Worm (Caenorhabditis elegans): ENCODE measurements around the gene srd-56.

Gene srd-56

DNA sequence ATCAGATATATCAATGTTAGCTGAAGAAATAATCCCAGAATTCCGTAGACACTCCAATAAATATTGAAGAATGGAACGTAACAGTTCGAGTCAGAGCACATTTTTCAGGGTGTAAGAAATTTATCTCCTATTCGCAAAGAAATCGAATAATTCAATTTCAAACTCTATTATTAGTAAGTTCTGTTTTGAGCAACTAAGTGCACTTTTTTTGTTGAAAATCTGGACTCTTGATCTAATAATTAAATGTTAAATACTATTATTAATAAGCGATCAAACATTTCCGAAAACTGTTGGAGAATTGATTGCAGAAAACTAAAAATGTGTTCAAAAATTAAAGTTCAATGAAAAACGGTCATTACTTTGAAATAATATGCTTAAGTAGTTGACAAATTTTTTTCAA lies at the start of gene srd-56:
TSS of gene srd-56 (minus strand) at position 101 of the 400 bp plus-strand sequence.
- no peak for TF ChIP-seq zip-8 (tag; optimal IDR thresholded peaks at IDR 0.05)

DNA sequence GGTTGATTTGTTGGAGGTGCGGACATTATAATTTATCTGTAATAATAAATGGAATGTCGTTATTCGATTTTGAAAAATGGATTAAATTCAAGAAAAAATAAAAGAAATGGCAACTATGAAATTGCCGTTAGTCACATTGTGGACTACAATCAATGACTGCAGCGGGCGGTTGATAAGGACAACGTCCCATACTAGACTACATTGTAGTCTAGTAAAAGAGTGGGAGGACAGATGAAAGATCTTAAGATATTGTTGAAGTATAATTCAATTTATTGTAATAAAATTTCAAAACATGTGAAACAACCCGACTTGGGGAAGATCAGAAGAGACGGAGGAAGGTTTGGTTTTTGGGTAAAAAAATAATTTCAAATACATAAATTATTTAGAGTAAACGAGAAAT lies 49.0 kb upstream of the srd-56 start, which contains the start of the genes prx-13 and ada-2:
TSS of gene prx-13 (minus strand) at position 38 of the 400 bp plus-strand sequence.
TSS of gene ada-2 (plus strand) at position 282 of the 400 bp plus-strand sequence.
- no peak for TF ChIP-seq ceh-83 (GFP tag; optimal IDR thresholded peaks at IDR 0.05)
- no peak for TF ChIP-seq mab-5 (tag; optimal IDR thresholded peaks at IDR 0.05)
- no peak for TF ChIP-seq flh-1 (GFP tag; optimal IDR thresholded peaks at IDR 0.05)
- TF ChIP-seq zip-8 (tag; optimal IDR thresholded peaks at IDR 0.05), result no peak
- no peak for TF ChIP-seq snpc-4 (tag; optimal IDR thresholded peaks at IDR 0.05)
- TF ChIP-seq tbx-8 (GFP tag; optimal IDR thresholded peaks at IDR 0.05), result no peak
- TF ChIP-seq nhr-28 (tag; optimal IDR thresholded peaks at IDR 0.05), result no peak
- TF ChIP-seq lin-13 (tag; optimal IDR thresholded peaks at IDR 0.05), result no peak
- no peak for TF ChIP-seq blmp-1 (tag; optimal IDR thresholded peaks at IDR 0.05)
- TF ChIP-seq elt-3 (tag; optimal IDR thresholded peaks at IDR 0.05), result no peak
- TF ChIP-seq sem-2 (GFP tag; optimal IDR thresholded peaks at IDR 0.05), result no peak
- no peak for TF ChIP-seq nhr-76 (tag; optimal IDR thresholded peaks at IDR 0.05)
- no peak for TF ChIP-seq unc-120 (tag; optimal IDR thresholded peaks at IDR 0.05; ENCODE audit: poor library complexity, severe bottlenecking)
- no peak for TF ChIP-seq unc-39 (tag; optimal IDR thresholded peaks at IDR 0.05)
- no peak for TF ChIP-seq mep-1 (tag; optimal IDR thresholded peaks at IDR 0.05)
- no peak for TF ChIP-seq nhr-2 (tag; optimal IDR thresholded peaks at IDR 0.05)
- no peak for TF ChIP-seq ham-2 (GFP tag; optimal IDR thresholded peaks at IDR 0.05)
- TF ChIP-seq ceh-43 (GFP tag; optimal IDR thresholded peaks at IDR 0.05), result no peak
- TF ChIP-seq cnd-1 (tag; optimal IDR thresholded peaks at IDR 0.05), result no peak
- TF ChIP-seq ces-1 (GFP tag; optimal IDR thresholded peaks at IDR 0.05), result no peak

DNA sequence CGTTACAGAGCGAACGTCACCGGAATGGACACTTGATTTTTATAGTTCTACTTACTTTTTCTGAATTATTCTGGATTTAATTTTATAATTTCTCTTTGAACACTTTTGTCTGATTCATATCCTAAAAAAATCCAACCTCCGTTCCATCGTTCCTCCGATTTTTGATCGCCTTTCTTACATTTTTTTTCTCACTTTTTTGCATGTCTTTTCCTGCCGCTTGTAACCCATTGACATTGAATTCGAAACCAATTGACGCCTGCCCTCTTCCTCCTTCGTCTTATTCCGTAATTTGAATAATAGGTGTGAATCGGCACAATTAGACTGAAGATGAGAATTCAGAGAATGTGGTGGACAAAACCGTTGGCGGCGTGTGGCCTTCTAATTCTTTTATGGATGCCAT lies 42.6 kb upstream of the srd-56 start, which contains the start of gene skpo-3:
TSS of gene skpo-3 (plus strand) at position 301 of the 400 bp plus-strand sequence.
- no peak for TF ChIP-seq ceh-39 (tag; optimal IDR thresholded peaks at IDR 0.05)
- no peak for TF ChIP-seq unc-62 (GFP tag; optimal IDR thresholded peaks at IDR 0.05)
- no peak for TF ChIP-seq ztf-11 (tag; optimal IDR thresholded peaks at IDR 0.05)
- TF ChIP-seq elt-1 (tag; optimal IDR thresholded peaks at IDR 0.05; ENCODE audit: borderline replicate concordance, insufficient read depth), result no peak
- TF ChIP-seq bed-3 (GFP tag; optimal IDR thresholded peaks at IDR 0.05), result no peak

DNA sequence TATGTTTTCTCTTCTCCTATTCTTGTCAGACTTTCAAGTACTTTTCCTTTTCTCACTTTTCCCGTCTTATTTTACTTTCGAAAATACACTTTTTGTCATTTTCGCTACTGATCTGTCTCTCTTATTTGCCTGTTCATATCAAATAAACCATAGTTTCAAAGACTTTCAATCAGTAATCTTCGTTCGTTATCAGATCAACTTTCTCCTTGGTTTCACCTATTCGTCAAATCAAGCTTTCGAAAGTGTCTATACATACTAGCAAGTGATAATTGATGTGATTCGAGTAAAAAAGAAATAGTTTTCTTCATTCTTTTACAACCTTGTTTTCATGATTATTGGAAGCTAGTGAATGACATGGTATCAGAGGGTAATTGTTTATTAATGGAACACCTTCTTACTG lies 39.7 kb upstream of the srd-56 start:
- TF ChIP-seq nhr-2 (tag; optimal IDR thresholded peaks at IDR 0.05) (no peak), tbx-8 (GFP tag; optimal IDR thresholded peaks at IDR 0.05) (no peak), lin-32 (GFP tag; optimal IDR thresholded peaks at IDR 0.05) (no peak), nhr-28 (tag; optimal IDR thresholded peaks at IDR 0.05) (no peak), snpc-4 (tag; optimal IDR thresholded peaks at IDR 0.05) (no peak), mab-5 (tag; optimal IDR thresholded peaks at IDR 0.05) (no peak), mls-2 (tag; optimal IDR thresholded peaks at IDR 0.05) (no peak), drap-1 (GFP tag; optimal IDR thresholded peaks at IDR 0.05) (no peak)

DNA sequence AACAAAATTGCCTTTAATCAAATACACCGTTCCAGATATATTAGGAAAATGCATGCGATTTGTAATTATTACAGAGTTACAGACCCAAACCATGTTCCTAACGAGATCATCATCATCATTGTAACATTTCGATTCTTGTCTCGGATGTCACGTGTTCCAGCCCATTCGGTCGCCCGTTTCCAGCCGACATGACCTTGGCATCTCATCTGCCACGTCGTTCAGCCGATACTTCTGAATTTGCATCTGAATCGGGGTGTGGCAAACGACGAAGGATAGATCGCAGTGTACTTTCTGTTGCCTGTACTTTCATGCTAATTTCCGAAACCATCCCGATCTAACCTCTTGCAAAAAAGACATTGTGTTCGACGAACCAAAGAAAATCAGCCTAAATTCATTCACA lies 36.7 kb upstream of the srd-56 start:
- TF ChIP-seq ham-2 (GFP tag; optimal IDR thresholded peaks at IDR 0.05) (no peak), zip-8 (tag; optimal IDR thresholded peaks at IDR 0.05) (no peak), ceh-43 (GFP tag; optimal IDR thresholded peaks at IDR 0.05) (no peak), unc-39 (tag; optimal IDR thresholded peaks at IDR 0.05) (no peak), mls-2 (tag; optimal IDR thresholded peaks at IDR 0.05) (no peak), mep-1 (tag; optimal IDR thresholded peaks at IDR 0.05) (no peak), nhr-28 (tag; optimal IDR thresholded peaks at IDR 0.05) (no peak), hlh-1 (tag; optimal IDR thresholded peaks at IDR 0.05) (no peak), lsy-2 (tag; optimal IDR thresholded peaks at IDR 0.05) (no peak), M03D4.4 (tag; optimal IDR thresholded peaks at IDR 0.05) (no peak), sem-2 (GFP tag; optimal IDR thresholded peaks at IDR 0.05) (no peak), elt-3 (tag; optimal IDR thresholded peaks at IDR 0.05) (no peak), unc-120 (tag; optimal IDR thresholded peaks at IDR 0.05; ENCODE audit: poor library complexity, severe bottlenecking) (no peak), pha-4 (tag; optimal IDR thresholded peaks at IDR 0.05) (no peak), lin-13 (tag; optimal IDR thresholded peaks at IDR 0.05) (no peak), sptf-1 (tag; optimal IDR thresholded peaks at IDR 0.05) (no peak), nhr-12 (tag; optimal IDR thresholded peaks at IDR 0.05) (no peak), elt-1 (tag; optimal IDR thresholded peaks at IDR 0.05; ENCODE audit: borderline replicate concordance, insufficient read depth) (no peak)

Measured in whole organism, mixed stage, embryonic.